Fruit fly (Drosophila melanogaster) whole organism, embryonic: ENCODE measurements around the gene zetaCOP.

Experiments
- Antp ChIP-seq: fragments of 200-800 bp; sonication (Bioruptor generic); optimal IDR thresholded peaks from 3 replicates; lab custom pipeline; 2016; ENCODE audit warnings: missing biosample characterization, missing genetic modification characterization
- CG10267 ChIP-seq: fragments of 200-800 bp; sonication (Bioruptor generic); optimal IDR thresholded peaks from 2 replicates; lab custom pipeline; 2018; ENCODE audit warnings: missing biosample characterization, mild to moderate bottlenecking, missing genetic modification characterization, moderate library complexity
- CG10274 ChIP-seq: fragments of 200-800 bp; sonication (Bioruptor generic); optimal IDR thresholded peaks from 3 replicates; lab custom pipeline; 2017; ENCODE audit warnings: missing biosample characterization, mild to moderate bottlenecking, missing genetic modification characterization
- CG10565 ChIP-seq: fragments of 200-800 bp; sonication (Bioruptor generic); optimal IDR thresholded peaks from 3 replicates; lab custom pipeline; 2016; ENCODE audit warnings: missing biosample characterization, mild to moderate bottlenecking, missing genetic modification characterization
- CG12299 ChIP-seq: fragments of 200-800 bp; sonication (Bioruptor generic); optimal IDR thresholded peaks from 2 replicates; lab custom pipeline; 2018; ENCODE audit warnings: missing biosample characterization, mild to moderate bottlenecking, missing genetic modification characterization
- CG14014 ChIP-seq: fragments of 200-800 bp; sonication (Bioruptor generic); IDR thresholded peaks from 2 replicates; pipeline ENCODE4 v1.3.6; 2022; ENCODE audit warnings: missing biosample characterization, missing genetic modification characterization
- CG14441 ChIP-seq: fragments of 200-800 bp; sonication (Bioruptor generic); IDR thresholded peaks from 2 replicates; pipeline ENCODE4 v1.3.6; 2022; ENCODE audit warnings: missing biosample characterization, missing genetic modification characterization
- CG17359 ChIP-seq: fragments of 200-800 bp; sonication (Bioruptor generic); optimal IDR thresholded peaks from 3 replicates; lab custom pipeline; 2018; ENCODE audit warnings: missing biosample characterization, mild to moderate bottlenecking, missing genetic modification characterization, moderate library complexity
- CG30403 ChIP-seq: fragments of 200-800 bp; sonication (Bioruptor generic); optimal IDR thresholded peaks from 3 replicates; lab custom pipeline; 2016; ENCODE audit warnings: missing biosample characterization, missing genetic modification characterization
- CG33213 ChIP-seq: fragments of 200-800 bp; sonication (Bioruptor generic); optimal IDR thresholded peaks from 3 replicates; lab custom pipeline; 2016; ENCODE audit warnings: missing biosample characterization, missing genetic modification characterization
- CG34224 ChIP-seq: fragments of 200-800 bp; sonication (Bioruptor generic); IDR thresholded peaks from 3 replicates; pipeline ENCODE4 v1.3.6; 2022; ENCODE audit warnings: missing biosample characterization, missing genetic modification characterization; ENCODE audit not compliant: partially characterized antibody
- CG34422 ChIP-seq: fragments of 200-800 bp; sonication (Bioruptor generic); IDR thresholded peaks from 3 replicates; pipeline ENCODE4 v1.3.6; 2022; ENCODE audit warnings: missing biosample characterization, missing genetic modification characterization
- CG3838 ChIP-seq: fragments of 200-800 bp; sonication (Bioruptor generic); optimal IDR thresholded peaks from 3 replicates; lab custom pipeline; 2016; ENCODE audit warnings: missing biosample characterization, missing genetic modification characterization
- CG42726 ChIP-seq: fragments of 200-800 bp; sonication (Bioruptor generic); IDR thresholded peaks from 2 replicates; pipeline ENCODE4 v1.3.6; 2022; ENCODE audit warnings: missing biosample characterization, missing genetic modification characterization; ENCODE audit not compliant: partially characterized antibody
- CG6683 ChIP-seq: fragments of 200-800 bp; sonication (Bioruptor generic); optimal IDR thresholded peaks from 2 replicates; lab custom pipeline; 2017; ENCODE audit warnings: missing biosample characterization, mild to moderate bottlenecking, missing genetic modification characterization, missing genetic modification reagents
- CG7357 ChIP-seq: fragments of 200-800 bp; sonication (Bioruptor generic); IDR thresholded peaks from 3 replicates; pipeline ENCODE4 v1.3.6; 2022; ENCODE audit warnings: missing biosample characterization, missing genetic modification characterization
- CG8765 ChIP-seq: fragments of 200-800 bp; sonication (Bioruptor generic); IDR thresholded peaks from 2 replicates; pipeline ENCODE4 v1.3.6; 2022; ENCODE audit warnings: missing biosample characterization, missing genetic modification characterization
- CG8924 ChIP-seq: fragments of 200-800 bp; optimal IDR thresholded peaks from 3 replicates; lab custom pipeline; 2019; ENCODE audit warnings: missing biosample characterization, mild to moderate bottlenecking, missing genetic modification characterization, moderate library complexity
- CG9797 ChIP-seq: fragments of 200-800 bp; sonication (Bioruptor generic); optimal IDR thresholded peaks from 3 replicates; lab custom pipeline; 2018; ENCODE audit warnings: missing biosample characterization, mild to moderate bottlenecking, missing genetic modification characterization
- Dip2 ChIP-seq: fragments of 200-800 bp; sonication (Bioruptor generic); IDR thresholded peaks from 2 replicates; pipeline ENCODE4 v1.3.6; 2022; ENCODE audit warnings: missing biosample characterization, missing genetic modification characterization
- Dref ChIP-seq: fragments of 200-800 bp; sonication (Bioruptor generic); IDR thresholded peaks from 2 replicates; pipeline ENCODE4 v1.3.6; 2022; ENCODE audit warnings: missing biosample characterization, missing genetic modification characterization
- Drgx ChIP-seq: fragments of 200-800 bp; sonication (Bioruptor generic); IDR thresholded peaks from 2 replicates; pipeline ENCODE4 v1.3.6; 2022; ENCODE audit warnings: missing biosample characterization, missing genetic modification characterization
- Eip74EF ChIP-seq, 2 experiments: fragments of 200-800 bp in 1 of 2; fragments of >200 bp in 1 of 2; sonication (Bioruptor generic) in 1 of 2; optimal IDR thresholded peaks; 2 replicates each; lab custom pipeline; 2017 to 2019; ENCODE audit warnings: missing biosample characterization in 2 of 2, missing genetic modification characterization in 2 of 2, mild to moderate bottlenecking in 1 of 2, moderate library complexity in 1 of 2
- Ets97D ChIP-seq: fragments of 200-800 bp; sonication (Bioruptor generic); optimal IDR thresholded peaks from 3 replicates; lab custom pipeline; 2016; ENCODE audit warnings: missing biosample characterization, missing genetic modification characterization
- Hr39 ChIP-seq: fragments of >200 bp; optimal IDR thresholded peaks from 2 replicates; lab custom pipeline; 2017
- Kr ChIP-seq: fragments of 200-800 bp; sonication (Bioruptor generic); optimal IDR thresholded peaks from 2 replicates; lab custom pipeline; 2017; ENCODE audit warnings: missing biosample characterization, mild to moderate bottlenecking, missing genetic modification characterization
- Mad ChIP-seq: fragments of 200-800 bp; sonication (Bioruptor generic); optimal IDR thresholded peaks from 2 replicates; lab custom pipeline; 2016; ENCODE audit warnings: missing biosample characterization, missing genetic modification characterization
- Med ChIP-seq: fragments of 200-800 bp; sonication (Bioruptor generic); peaks from one replicate; lab custom pipeline; 2016; ENCODE audit warnings: missing biosample characterization, missing genetic modification characterization, mild to moderate bottlenecking, inconsistent platforms, moderate library complexity
- Mes4 ChIP-seq: fragments of 200-800 bp; sonication (Bioruptor generic); optimal IDR thresholded peaks from 2 replicates; lab custom pipeline; 2016; ENCODE audit warnings: missing biosample characterization, missing genetic modification characterization
- Scr ChIP-seq: fragments of 200-800 bp; sonication (Bioruptor generic); IDR thresholded peaks from 2 replicates; pipeline ENCODE4 v1.3.6; 2022; ENCODE audit warnings: missing biosample characterization, missing genetic modification characterization; ENCODE audit not compliant: partially characterized antibody
- Xbp1 ChIP-seq: fragments of 200-800 bp; sonication (Bioruptor generic); optimal IDR thresholded peaks from 3 replicates; lab custom pipeline; 2016; ENCODE audit warnings: missing biosample characterization, mild to moderate bottlenecking, missing genetic modification characterization
- ase ChIP-seq: fragments of 200-800 bp; sonication (Bioruptor generic); IDR thresholded peaks from 3 replicates; pipeline ENCODE4 v1.3.6; 2022; ENCODE audit warnings: missing biosample characterization, missing genetic modification characterization
- bbx ChIP-seq: fragments of 200-800 bp; sonication (Bioruptor generic); IDR thresholded peaks from 2 replicates; pipeline ENCODE4 v1.3.6; 2022; ENCODE audit warnings: missing biosample characterization, missing genetic modification characterization; ENCODE audit not compliant: partially characterized antibody
- chif ChIP-seq, 2 experiments: fragments of 200-800 bp; sonication (Bioruptor generic); optimal IDR thresholded peaks; 3 replicates each; lab custom pipeline; 2016; ENCODE audit warnings: missing biosample characterization in 2 of 2, missing genetic modification characterization in 2 of 2
- dimm ChIP-seq: fragments of 200-800 bp; sonication (Bioruptor generic); IDR thresholded peaks from 2 replicates; pipeline ENCODE4 v1.3.6; 2022; ENCODE audit warnings: missing biosample characterization, missing genetic modification characterization
- dpn ChIP-seq, 2 experiments: fragments of 200-800 bp; sonication (Bioruptor generic); optimal IDR thresholded peaks; 3 replicates each; lab custom pipeline; 2016; ENCODE audit warnings: missing biosample characterization in 2 of 2, missing genetic modification characterization in 2 of 2
- ewg ChIP-seq: fragments of 200-800 bp; sonication (Bioruptor generic); optimal IDR thresholded peaks from 3 replicates; lab custom pipeline; 2017; ENCODE audit warnings: mild to moderate bottlenecking, missing biosample characterization, missing genetic modification reagents, missing genetic modification characterization
- jigr1 ChIP-seq: fragments of 200-800 bp; sonication (Bioruptor generic); IDR thresholded peaks from 3 replicates; pipeline ENCODE4 v1.3.6; 2022; ENCODE audit warnings: missing biosample characterization, missing genetic modification characterization
- jumu ChIP-seq: fragments of 200-800 bp; sonication (Bioruptor generic); optimal IDR thresholded peaks from 3 replicates; lab custom pipeline; 2016; ENCODE audit warnings: missing biosample characterization, missing genetic modification characterization
- kay ChIP-seq: fragments of 200-800 bp; sonication (Bioruptor generic); optimal IDR thresholded peaks from 2 replicates; lab custom pipeline; 2016; ENCODE audit warnings: missing biosample characterization, missing genetic modification characterization
- knrl ChIP-seq: fragments of 200-800 bp; sonication (Bioruptor generic); IDR thresholded peaks from 3 replicates; pipeline ENCODE4 v1.3.6; 2022; ENCODE audit warnings: missing biosample characterization, missing genetic modification characterization; ENCODE audit not compliant: partially characterized antibody
- maf-S ChIP-seq: fragments of 200-800 bp; sonication (Bioruptor generic); optimal IDR thresholded peaks from 2 replicates; lab custom pipeline; 2016; ENCODE audit warnings: missing biosample characterization, missing genetic modification characterization
- phol ChIP-seq: fragments of 200-800 bp; sonication (Bioruptor generic); optimal IDR thresholded peaks from 3 replicates; lab custom pipeline; 2018; ENCODE audit warnings: missing biosample characterization, mild to moderate bottlenecking, missing genetic modification characterization, moderate library complexity
- pros ChIP-seq: fragments of 200-800 bp; sonication (Bioruptor generic); optimal IDR thresholded peaks from 3 replicates; lab custom pipeline; 2019; ENCODE audit warnings: missing biosample characterization, mild to moderate bottlenecking, missing genetic modification characterization, moderate library complexity
- pum ChIP-seq: fragments of 200-800 bp; sonication (Bioruptor generic); optimal IDR thresholded peaks from 2 replicates; lab custom pipeline; 2016; ENCODE audit warnings: missing biosample characterization, missing genetic modification characterization
- slp2 ChIP-seq: fragments of 200-800 bp; sonication (Bioruptor generic); optimal IDR thresholded peaks from 2 replicates; lab custom pipeline; 2016; ENCODE audit warnings: missing biosample characterization, missing genetic modification characterization
- so ChIP-seq: fragments of 200-800 bp; sonication (Bioruptor generic); IDR thresholded peaks from 3 replicates; pipeline ENCODE4 v1.3.6; 2022; ENCODE audit warnings: missing biosample characterization, missing genetic modification characterization
- toy ChIP-seq: fragments of 200-800 bp; sonication (Bioruptor generic); IDR thresholded peaks from 2 replicates; pipeline ENCODE4 v1.3.6; 2022; ENCODE audit warnings: missing biosample characterization, missing genetic modification characterization

Gene zetaCOP

DNA sequence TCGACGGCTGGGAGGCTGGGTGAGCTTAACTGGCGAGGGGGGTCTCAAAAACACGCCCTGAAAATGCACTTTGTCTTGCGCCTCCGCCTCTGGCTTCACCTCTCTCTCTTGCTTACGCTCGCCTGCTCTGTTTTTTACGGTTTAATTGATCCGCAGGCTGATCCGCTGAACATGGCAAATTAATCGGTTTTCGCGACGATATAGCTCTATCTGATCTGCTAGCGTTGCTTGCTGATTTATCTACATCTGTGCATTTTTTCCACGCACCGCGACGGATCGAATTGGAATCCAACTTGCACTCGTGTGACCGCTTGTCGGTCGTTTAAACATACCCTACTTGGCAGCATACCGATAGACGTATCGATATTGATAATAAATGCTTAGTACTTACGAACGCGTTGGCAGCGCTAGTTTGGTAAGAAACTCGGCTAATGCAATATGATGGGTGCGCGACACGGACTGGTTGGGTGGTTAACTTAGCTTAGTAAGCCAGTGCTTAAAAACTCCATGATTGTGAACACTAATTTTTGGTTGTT, 25.7 kb downstream of the zetaCOP start, which contains the start of gene Abl (continued):
- TF ChIP-seq phol (tag; lab: Kevin White, UChicago) (peak; percentile 80), CG10274 (no peak), so (GFP tag; lab: Robert Waterston, UW) (peak; percentile 46; the same call in 2 of the 3 replicates)

DNA sequence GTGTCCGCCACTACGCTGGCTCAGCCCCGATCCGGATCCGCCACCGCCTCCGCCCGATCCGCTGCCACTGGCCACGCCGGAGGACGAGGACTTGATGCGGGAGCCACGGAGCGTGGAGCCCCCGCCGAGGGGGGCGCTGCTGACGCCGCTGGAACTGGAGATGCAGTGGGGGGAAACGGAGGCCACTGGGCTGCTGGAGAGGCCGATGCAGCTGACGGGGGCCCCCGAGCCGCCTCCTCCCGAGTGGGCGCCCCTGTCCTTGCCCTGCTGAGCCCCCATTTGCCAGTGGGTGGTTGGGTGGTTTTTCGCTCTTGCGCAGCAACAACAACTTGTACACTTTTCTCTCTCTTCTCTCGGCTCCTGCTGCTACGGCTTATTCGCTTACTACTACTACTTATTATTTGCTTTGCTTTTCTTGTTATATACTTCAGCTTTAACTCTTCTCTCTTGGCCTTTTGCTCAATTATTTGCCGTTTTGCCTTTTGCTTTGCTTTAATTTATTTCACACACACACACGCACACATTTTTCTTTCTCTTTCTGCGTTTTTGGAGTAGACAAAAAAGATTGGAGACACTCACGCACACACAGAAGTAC, 26.4 kb downstream of the zetaCOP start:
- TF ChIP-seq Drgx: peak; percentile 32; the same call in 1 of the 2 replicates
- TF ChIP-seq jumu (GFP tag; lab: Kevin White, UChicago): no peak
- TF ChIP-seq CG9797 (GFP tag; lab: Kevin White, UChicago): no peak
- no peak for TF ChIP-seq Dip2 (GFP tag; lab: Robert Waterston, UW)
- peak; percentile 58 for TF ChIP-seq ewg (GFP tag; lab: Kevin White, UChicago)
- no peak for TF ChIP-seq CG7357 (GFP tag; lab: Robert Waterston, UW)
- TF ChIP-seq CG30403 (GFP tag; lab: Kevin White, UChicago): no peak
- TF ChIP-seq knrl: no peak
- TF ChIP-seq bbx (GFP tag; lab: Robert Waterston, UW): no peak
- no peak for TF ChIP-seq dimm (GFP tag; lab: Robert Waterston, UW)
- TF ChIP-seq CG14014 (GFP tag; lab: Robert Waterston, UW): no peak
- no peak for TF ChIP-seq Ets97D (GFP tag; lab: Kevin White, UChicago)
- no peak for TF ChIP-seq CG17359 (tag; lab: Kevin White, UChicago)
- no peak for TF ChIP-seq pros (GFP tag; lab: Kevin White, UChicago)
- peak in 1 of 2 experiments; percentile 2 for TF ChIP-seq chif (GFP tag; optimal IDR thresholded peaks at IDR 0.05; lab: Kevin White, UChicago)
- TF ChIP-seq CG34224: no peak
- no peak for TF ChIP-seq CG8924 (tag; lab: Kevin White, UChicago)
- peak; percentile 34; the same call in 1 of the 2 replicates for TF ChIP-seq CG14441 (GFP tag; lab: Robert Waterston, UW)
- TF ChIP-seq kay: no peak
- TF ChIP-seq toy (GFP tag; lab: Robert Waterston, UW): no peak
- no peak for TF ChIP-seq CG8765 (GFP tag; lab: Robert Waterston, UW)
- no peak for TF ChIP-seq CG6683 (GFP tag; lab: Kevin White, UChicago)
- TF ChIP-seq CG10267 (tag; lab: Kevin White, UChicago): no peak
- TF ChIP-seq CG33213 (GFP tag; lab: Kevin White, UChicago): no peak
- TF ChIP-seq CG34422 (GFP tag; lab: Robert Waterston, UW): no peak
- peak; percentile 3 for TF ChIP-seq pum (GFP tag; lab: Kevin White, UChicago)
- TF ChIP-seq CG42726: peak; percentile 64; the same call in 1 of the 2 replicates
- TF ChIP-seq Dref: no peak
- no peak for TF ChIP-seq jigr1 (GFP tag; lab: Robert Waterston, UW)
- TF ChIP-seq Mes4 (GFP tag; lab: Kevin White, UChicago): no peak
- no peak; the same call in 1 of the 2 replicates for TF ChIP-seq Scr (GFP tag; lab: Robert Waterston, UW)
- no peak for TF ChIP-seq CG10565 (GFP tag; lab: Kevin White, UChicago)
- no peak for TF ChIP-seq Kr
- peak; percentile 89 for TF ChIP-seq Hr39
- TF ChIP-seq dpn (GFP tag; optimal IDR thresholded peaks at IDR 0.05; lab: Kevin White, UChicago): peak in 1 of 2 experiments; percentile 31
- no peak for TF ChIP-seq slp2 (GFP tag; lab: Kevin White, UChicago)
- TF ChIP-seq maf-S (GFP tag; lab: Kevin White, UChicago): no peak
- TF ChIP-seq Xbp1: no peak
- no peak for TF ChIP-seq CG3838 (GFP tag; lab: Kevin White, UChicago)
- 0 out of 3 replicates have a peak, but pooled peaks have one; percentile 17 for TF ChIP-seq ase (GFP tag; lab: Robert Waterston, UW)
- TF ChIP-seq Eip74EF (GFP tag; optimal IDR thresholded peaks at IDR 0.05; lab: Kevin White, UChicago): no peak
- TF ChIP-seq Mad (GFP tag; lab: Kevin White, UChicago): no peak
- no peak for TF ChIP-seq CG12299 (tag; lab: Kevin White, UChicago)
- TF ChIP-seq Med (GFP tag; lab: Kevin White, UChicago): peak; percentile 74
- TF ChIP-seq Antp: peak; percentile 2
